Worm (Caenorhabditis elegans): ENCODE measurements around the gene chhy-1.

- TF ChIP-seq elt-1 (tag; optimal IDR thresholded peaks at IDR 0.05; ENCODE audit: borderline replicate concordance, insufficient read depth) = no peak
- TF ChIP-seq unc-62 (GFP tag; optimal IDR thresholded peaks at IDR 0.05) = no peak
- TF ChIP-seq snpc-4 (tag; optimal IDR thresholded peaks at IDR 0.05) = no peak
- TF ChIP-seq lsy-2 (tag; optimal IDR thresholded peaks at IDR 0.05) = no peak
- no peak for TF ChIP-seq ztf-11 (tag; optimal IDR thresholded peaks at IDR 0.05)
- no peak for TF ChIP-seq elt-3 (tag; optimal IDR thresholded peaks at IDR 0.05)
- TF ChIP-seq sptf-1 (tag; optimal IDR thresholded peaks at IDR 0.05) = no peak
- no peak for TF ChIP-seq pha-4 (tag; optimal IDR thresholded peaks at IDR 0.05)
- no peak for TF ChIP-seq unc-39 (tag; optimal IDR thresholded peaks at IDR 0.05)
- TF ChIP-seq ceh-39 (tag; optimal IDR thresholded peaks at IDR 0.05) = no peak
- TF ChIP-seq lin-13 (tag; optimal IDR thresholded peaks at IDR 0.05) = no peak
- TF ChIP-seq nhr-12 (tag; optimal IDR thresholded peaks at IDR 0.05) = no peak
These were observed 50.6 kb downstream of the chhy-1 start, which contains the start of gene F54C9.3 for ce11 chrII:8566806-8567266.
